Worm (Caenorhabditis elegans) whole organism, L4 larva: ENCODE measurements around the gene C43D7.4.

Experiments
- T26A8.4 ChIP-seq: fragments of 200-800 bp; sonication (Bioruptor generic); IDR thresholded peaks from 2 replicates; pipeline ENCODE4 v1.3.6; 2022; ENCODE audit warnings: missing genetic modification characterization, missing compliant biosample characterization
- Y5F2A.4 ChIP-seq: fragments of 200-800 bp; sonication (Bioruptor generic); optimal IDR thresholded peaks from 2 replicates; lab custom pipeline; 2018; ENCODE audit warnings: mild to moderate bottlenecking, missing genetic modification characterization, missing compliant biosample characterization
- ZK546.5 ChIP-seq, 2 experiments: sonication (generic microtip); optimal IDR thresholded peaks; 2 replicates each; lab custom pipeline; 2017; ENCODE audit warnings: missing biosample characterization in 2 of 2, missing genetic modification characterization in 2 of 2
- aha-1 ChIP-seq: fragments of 150-350 bp; peaks from one replicate; lab custom pipeline; 2014; ENCODE audit warnings: missing biosample characterization, missing genetic modification characterization
- ama-1 ChIP-seq: fragments of 150-350 bp; optimal IDR thresholded peaks from 2 replicates; lab custom pipeline; 2014; ENCODE audit warnings: inconsistent platforms, mixed read lengths
- arid-1 ChIP-seq: fragments of 200-800 bp; sonication (Bioruptor generic); conservative IDR thresholded peaks from 2 replicates; pipeline ENCODE4 v1.3.6; 2022; ENCODE audit warnings: missing genetic modification reagents, missing genetic modification characterization, missing compliant biosample characterization
- attf-4 ChIP-seq: sonication (generic microtip); optimal IDR thresholded peaks from 3 replicates; lab custom pipeline; 2017; ENCODE audit warnings: missing biosample characterization, missing genetic modification characterization
- ceh-20 ChIP-seq: fragments of 200-800 bp; sonication (Bioruptor generic); IDR thresholded peaks from 2 replicates; pipeline ENCODE4 v1.3.6; 2022; ENCODE audit warnings: missing genetic modification reagents, missing genetic modification characterization, missing compliant biosample characterization
- ceh-28 ChIP-seq: fragments of 150-350 bp; optimal IDR thresholded peaks from 2 replicates; lab custom pipeline; 2014; ENCODE audit warnings: missing biosample characterization, missing genetic modification reagents, missing genetic modification characterization
- ceh-32 ChIP-seq: sonication (generic microtip); optimal IDR thresholded peaks from 2 replicates; lab custom pipeline; 2016; ENCODE audit warnings: mild to moderate bottlenecking, missing genetic modification characterization, missing compliant biosample characterization; ENCODE audit not compliant: poor library complexity
- ceh-82 ChIP-seq: sonication (generic microtip); optimal IDR thresholded peaks from 2 replicates; lab custom pipeline; 2017; ENCODE audit warnings: missing biosample characterization, missing genetic modification characterization
- daf-12 ChIP-seq: fragments of 150-350 bp; optimal IDR thresholded peaks from 2 replicates; lab custom pipeline; 2014; ENCODE audit warnings: missing biosample characterization, missing genetic modification reagents, missing genetic modification characterization
- daf-16 ChIP-seq, 3 experiments: sonication (generic microtip); optimal IDR thresholded peaks; 2 replicates each; lab custom pipeline; 2016 to 2017; ENCODE audit warnings: missing genetic modification characterization in 3 of 3, missing genetic modification reagents in 3 of 3, mild to moderate bottlenecking in 2 of 3, missing compliant biosample characterization in 2 of 3, missing biosample characterization in 1 of 3, moderate library complexity in 1 of 3
- daf-19 ChIP-seq: fragments of 200-800 bp; sonication (Bioruptor generic); conservative IDR thresholded peaks from 2 replicates; pipeline ENCODE4 v1.3.6; 2022; ENCODE audit warnings: missing genetic modification characterization, missing compliant biosample characterization
- daf-8 ChIP-seq: fragments of 200-800 bp; sonication (Bioruptor generic); IDR thresholded peaks from 2 replicates; pipeline ENCODE4 v1.3.6; 2022; ENCODE audit warnings: missing genetic modification characterization, missing compliant biosample characterization
- dmd-8 ChIP-seq: fragments of 200-800 bp; sonication (Bioruptor generic); IDR thresholded peaks from 2 replicates; pipeline ENCODE4 v1.3.6; 2022; ENCODE audit warnings: missing genetic modification characterization, missing compliant biosample characterization
- dmd-9 ChIP-seq: fragments of 200-800 bp; sonication (Bioruptor generic); IDR thresholded peaks from 2 replicates; pipeline ENCODE4 v1.3.6; 2022; ENCODE audit warnings: missing genetic modification reagents, missing genetic modification characterization, missing compliant biosample characterization
- dve-1 ChIP-seq: sonication (generic microtip); optimal IDR thresholded peaks from 2 replicates; lab custom pipeline; 2017; ENCODE audit warnings: antibody characterized with exemption, mild to moderate bottlenecking, missing genetic modification characterization, missing compliant biosample characterization; ENCODE audit not compliant: insufficient read depth
- egl-27 ChIP-seq: sonication (generic microtip); optimal IDR thresholded peaks from 3 replicates; lab custom pipeline; 2017; ENCODE audit warnings: missing biosample characterization, missing genetic modification reagents, missing genetic modification characterization
- fos-1 ChIP-seq: fragments of 150-350 bp; optimal IDR thresholded peaks from 2 replicates; lab custom pipeline; 2014; ENCODE audit warnings: missing biosample characterization, missing genetic modification characterization
- lir-3 ChIP-seq: sonication (generic microtip); optimal IDR thresholded peaks from 2 replicates; lab custom pipeline; 2016; ENCODE audit warnings: mild to moderate bottlenecking, missing genetic modification characterization, missing compliant biosample characterization
- mdt-29 ChIP-seq: fragments of 200-800 bp; sonication (Bioruptor generic); IDR thresholded peaks from 2 replicates; pipeline ENCODE4 v1.3.6; 2022; ENCODE audit warnings: missing genetic modification reagents, missing genetic modification characterization, missing compliant biosample characterization
- mxl-2 ChIP-seq: fragments of 200-800 bp; sonication (Bioruptor generic); conservative IDR thresholded peaks from 2 replicates; pipeline ENCODE4 v1.3.6; 2022; ENCODE audit warnings: missing genetic modification reagents, missing genetic modification characterization, missing compliant biosample characterization
- mxl-3 ChIP-seq: fragments of 200-800 bp; sonication (Bioruptor generic); optimal IDR thresholded peaks from 2 replicates; lab custom pipeline; 2018; ENCODE audit warnings: mild to moderate bottlenecking, missing genetic modification characterization, missing compliant biosample characterization
- nhr-25 ChIP-seq: sonication (generic microtip); optimal IDR thresholded peaks from 2 replicates; lab custom pipeline; 2017; ENCODE audit warnings: missing genetic modification characterization, mild to moderate bottlenecking, missing compliant biosample characterization, antibody characterized with exemption, moderate library complexity, borderline replicate concordance; ENCODE audit not compliant: insufficient read depth
- nhr-6 ChIP-seq: fragments of 150-350 bp; optimal IDR thresholded peaks from 2 replicates; lab custom pipeline; 2014; ENCODE audit warnings: missing biosample characterization, missing genetic modification characterization
- nhr-77 ChIP-seq: fragments of 150-350 bp; optimal IDR thresholded peaks from 2 replicates; lab custom pipeline; 2014; ENCODE audit warnings: missing biosample characterization, missing genetic modification characterization
- saeg-2 ChIP-seq: fragments of 200-800 bp; sonication (Bioruptor generic); IDR thresholded peaks from 2 replicates; pipeline ENCODE4 v1.3.6; 2022; ENCODE audit warnings: missing genetic modification reagents, missing genetic modification characterization, missing compliant biosample characterization
- spr-1 ChIP-seq: sonication (generic microtip); optimal IDR thresholded peaks from 2 replicates; lab custom pipeline; 2016; ENCODE audit warnings: mild to moderate bottlenecking, missing genetic modification characterization, missing compliant biosample characterization
- vab-7 ChIP-seq: fragments of 200-800 bp; sonication (Bioruptor generic); IDR thresholded peaks from 2 replicates; pipeline ENCODE4 v1.3.6; 2022; ENCODE audit warnings: missing genetic modification reagents, missing genetic modification characterization, missing compliant biosample characterization
- zag-1 ChIP-seq: fragments of 150-350 bp; optimal IDR thresholded peaks from 2 replicates; lab custom pipeline; 2014; ENCODE audit warnings: missing biosample characterization, missing genetic modification characterization
- zfp-3 ChIP-seq: fragments of 200-800 bp; sonication (Bioruptor generic); conservative IDR thresholded peaks from 2 replicates; pipeline ENCODE4 v1.3.6; 2022; ENCODE audit warnings: missing genetic modification reagents, missing genetic modification characterization, missing compliant biosample characterization
- zip-11 ChIP-seq: fragments of 200-800 bp; sonication (Bioruptor generic); IDR thresholded peaks from 2 replicates; pipeline ENCODE4 v1.3.6; 2022; ENCODE audit warnings: missing genetic modification characterization, missing compliant biosample characterization
- ztf-11 ChIP-seq: fragments of 150-350 bp; optimal IDR thresholded peaks from 2 replicates; lab custom pipeline; 2014; ENCODE audit warnings: missing biosample characterization, missing genetic modification characterization

The C43D7.4 gene

DNA sequence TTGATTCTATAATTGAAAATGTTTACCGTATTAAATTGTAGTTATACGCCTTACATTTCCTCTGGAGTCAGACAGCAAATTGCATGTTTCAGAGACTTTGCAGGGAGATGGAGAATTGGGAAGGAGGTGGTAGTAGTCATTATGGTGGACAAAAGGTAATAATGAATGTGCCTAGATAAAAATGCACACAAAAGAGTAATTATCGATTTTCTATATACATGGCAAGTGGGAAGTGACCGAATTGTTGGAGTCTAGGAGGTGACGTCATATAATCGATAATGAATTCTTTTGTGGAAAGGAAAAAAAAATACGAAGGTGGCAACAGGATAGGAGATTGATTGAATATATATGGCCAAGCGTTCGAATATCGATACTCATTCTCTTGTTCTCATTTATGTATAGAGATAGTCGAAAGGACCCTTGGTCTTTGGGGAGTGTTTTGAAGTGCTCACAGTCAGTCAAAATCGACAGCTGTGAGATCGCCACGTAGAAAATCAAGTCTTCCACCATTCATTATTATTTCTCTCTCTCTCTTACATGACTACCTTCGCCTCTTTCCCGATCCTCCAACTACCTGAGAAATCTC is 18.6 kb downstream of the C43D7.4 start, which contains the start of the genes fbxb-63 and fbxb-61:
fbxb-63 (minus strand) TSS at position 142 of the 586 bp plus-strand sequence.
fbxb-61 (plus strand) TSS at position 536 of the 586 bp plus-strand sequence.
- no peak for TF ChIP-seq zag-1 (tag; lab: Kevin White, UChicago)
- no peak for TF ChIP-seq daf-12 (tag; lab: Kevin White, UChicago)
- no peak for TF ChIP-seq mxl-2
- peak; percentile 58 for TF ChIP-seq aha-1 (tag; lab: Kevin White, UChicago)
- peak; percentile 25 for TF ChIP-seq ceh-28 (tag; lab: Kevin White, UChicago)

DNA sequence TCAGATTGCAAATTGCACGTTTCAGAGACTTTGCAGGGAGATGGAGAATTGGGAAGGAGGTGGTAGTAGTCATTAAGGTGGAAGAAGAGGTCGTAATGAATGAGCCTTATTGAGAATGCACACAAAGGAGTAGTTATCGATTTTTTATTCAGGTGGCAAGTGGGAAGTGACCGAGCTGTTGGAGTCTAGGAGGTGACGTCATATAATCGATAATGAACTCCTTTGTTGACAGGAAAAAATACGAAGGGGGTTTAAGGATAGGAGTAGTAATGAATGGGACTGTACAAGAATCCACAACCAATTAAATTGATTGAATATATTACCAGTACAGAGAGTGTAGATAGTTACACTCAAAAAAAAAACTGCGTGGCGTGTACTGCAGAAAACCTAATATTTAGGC is 20.4 kb downstream of the C43D7.4 start, which contains the start of gene fbxb-62:
fbxb-62 (minus strand) TSS at position 101 of the 400 bp plus-strand sequence.
- TF ChIP-seq dmd-8 (GFP tag; lab: Robert Waterston, UW) (no peak), aha-1 (tag; lab: Kevin White, UChicago) (no peak)
- TF ChIP-seq, all 104 proteins: peak for 0

DNA sequence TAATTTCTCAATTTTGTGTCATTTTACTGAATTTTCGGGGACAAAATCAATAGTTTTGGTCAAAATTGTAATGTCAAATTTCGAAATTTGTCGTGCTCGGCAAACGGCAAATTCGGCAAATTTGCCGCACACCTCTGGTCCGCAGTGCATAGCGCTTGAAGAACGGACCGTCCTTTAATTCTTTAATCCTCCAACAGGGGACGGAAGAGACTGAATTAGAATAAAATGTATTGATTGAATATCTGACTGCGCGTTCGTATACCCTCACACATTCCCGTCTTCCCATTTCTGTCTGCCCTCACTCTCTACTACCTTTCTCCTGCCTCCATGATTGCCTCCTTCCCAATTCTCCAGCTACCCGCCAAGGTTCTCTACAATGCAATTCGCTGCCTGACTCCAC is 23.0 kb downstream of the C43D7.4 start, which contains the start of gene F55C9.14:
F55C9.14 (plus strand) TSS at position 301 of the 400 bp plus-strand sequence.
- TF ChIP-seq nhr-25 (tag; lab: Kevin White, UChicago): no peak
- TF ChIP-seq nhr-6 (tag; lab: Kevin White, UChicago): no peak
- no peak for TF ChIP-seq daf-16 (GFP tag; optimal IDR thresholded peaks at IDR 0.05; lab: Kevin White, UChicago)
- no peak for TF ChIP-seq daf-16 (tag; optimal IDR thresholded peaks at IDR 0.05; lab: Kevin White, UChicago)
- no peak for TF ChIP-seq arid-1
- no peak for TF ChIP-seq ceh-20 (GFP tag; lab: Robert Waterston, UW)
- TF ChIP-seq saeg-2 (GFP tag; lab: Robert Waterston, UW): no peak
- TF ChIP-seq attf-4: no peak
- no peak for TF ChIP-seq nhr-77 (tag; lab: Kevin White, UChicago)
- TF ChIP-seq ceh-32 (tag; lab: Kevin White, UChicago): no peak
- TF ChIP-seq, all 104 proteins: peak for 0

DNA sequence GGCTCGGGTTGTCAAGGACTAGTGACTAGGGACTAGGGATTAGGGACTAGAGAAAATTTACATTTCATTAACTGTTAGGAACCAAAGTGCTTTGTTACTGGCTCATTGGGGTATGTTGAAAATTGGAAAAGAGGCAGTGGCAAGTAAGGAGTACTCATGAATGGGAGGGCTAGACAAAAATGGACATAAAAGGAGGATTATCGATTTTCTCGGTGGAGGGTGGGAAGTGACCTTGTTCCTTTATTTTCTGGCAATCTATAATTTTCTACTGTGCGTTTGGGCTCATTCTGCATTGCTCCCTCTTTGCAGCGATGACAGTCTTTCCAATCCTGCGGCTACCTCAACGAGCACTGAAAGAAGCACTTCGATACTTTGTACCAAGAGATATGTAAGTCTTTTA is 24.8 kb downstream of the C43D7.4 start, which contains the start of gene fbxb-60:
fbxb-60 (plus strand) TSS at position 301 of the 400 bp plus-strand sequence.
- TF ChIP-seq mxl-3 (no peak), ceh-28 (tag; lab: Kevin White, UChicago) (peak; percentile 9), mdt-29 (GFP tag; lab: Robert Waterston, UW) (no peak), zfp-3 (GFP tag; lab: Robert Waterston, UW) (no peak), daf-8 (no peak), aha-1 (tag; lab: Kevin White, UChicago) (peak; percentile 76), daf-16 (GFP tag; optimal IDR thresholded peaks at IDR 0.05; lab: Kevin White, UChicago) (no peak), daf-16 (tag; optimal IDR thresholded peaks at IDR 0.05; lab: Kevin White, UChicago) (no peak)

DNA sequence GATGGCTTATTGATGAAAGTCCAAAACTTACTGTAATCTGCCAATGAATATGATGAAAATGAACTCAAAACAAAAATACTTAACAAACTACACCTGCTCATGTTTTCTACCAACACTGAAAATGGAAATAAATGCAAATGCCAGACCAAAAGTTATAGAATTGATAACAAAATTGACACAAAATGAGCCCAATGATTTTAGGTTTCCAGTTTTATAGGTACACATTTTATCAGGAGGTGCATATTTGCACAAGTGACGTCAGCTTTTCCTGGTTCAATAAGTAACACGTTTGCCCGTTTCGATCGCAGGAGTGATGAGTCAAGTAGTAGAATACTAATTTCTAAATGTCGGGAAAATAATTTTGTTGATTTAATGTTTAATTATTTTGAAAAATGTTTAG is 25.6 kb downstream of the C43D7.4 start, which contains the start of gene F55C9.6:
F55C9.6 (minus strand) TSS at position 101 of the 400 bp plus-strand sequence.
- no peak for TF ChIP-seq zip-11 (GFP tag; lab: Robert Waterston, UW)
- TF ChIP-seq vab-7: no peak
- TF ChIP-seq ama-1 (lab: Kevin White, UChicago): no peak
- TF ChIP-seq dve-1: no peak
- TF ChIP-seq ceh-82: no peak
- no peak for TF ChIP-seq T26A8.4 (GFP tag; lab: Robert Waterston, UW)
- no peak for TF ChIP-seq dmd-9 (GFP tag; lab: Robert Waterston, UW)
- TF ChIP-seq ZK546.5 (tag; optimal IDR thresholded peaks at IDR 0.05; lab: Kevin White, UChicago): no peak
- no peak for TF ChIP-seq lir-3 (tag; lab: Kevin White, UChicago)
- TF ChIP-seq dmd-8 (GFP tag; lab: Robert Waterston, UW): no peak
- no peak for TF ChIP-seq zfp-3 (GFP tag; lab: Robert Waterston, UW)
- TF ChIP-seq daf-19 (GFP tag; lab: Robert Waterston, UW): no peak
- TF ChIP-seq mxl-2: no peak
- no peak for TF ChIP-seq Y5F2A.4 (GFP tag; lab: Kevin White, UChicago)
- TF ChIP-seq ztf-11 (tag; lab: Kevin White, UChicago): no peak
- no peak for TF ChIP-seq spr-1 (tag; lab: Kevin White, UChicago)
- no peak for TF ChIP-seq fos-1 (tag; lab: Kevin White, UChicago)
- no peak for TF ChIP-seq egl-27
- TF ChIP-seq, all 104 proteins: peak for 0
